Worm (Caenorhabditis elegans): ENCODE measurements around the gene B0416.10.

ce11 chrX:9319080-9319479 lies 44.6 kb upstream of the B0416.10 start, which contains the start of gene npr-7:
- TF ChIP-seq F13H6.1 (tag; optimal IDR thresholded peaks at IDR 0.05) (no peak), gmeb-1 (tag; optimal IDR thresholded peaks at IDR 0.05) (no peak), alr-1 (tag; optimal IDR thresholded peaks at IDR 0.05) (no peak), sma-3 (GFP tag; optimal IDR thresholded peaks at IDR 0.05) (no peak), nhr-77 (tag; optimal IDR thresholded peaks at IDR 0.05) (no peak), lsy-2 (tag; optimal IDR thresholded peaks at IDR 0.05) (no peak), ztf-11 (tag; optimal IDR thresholded peaks at IDR 0.05) (no peak), elt-3 (tag; optimal IDR thresholded peaks at IDR 0.05) (no peak), ama-1 (optimal IDR thresholded peaks at IDR 0.05) (no peak), mab-5 (tag; optimal IDR thresholded peaks at IDR 0.05) (no peak), snpc-4 (tag; optimal IDR thresholded peaks at IDR 0.05) (no peak)
